Fruit fly (Drosophila melanogaster) Kc167 (cell line): ENCODE data around the gene Vml.

ENCODE experiments used
- Myc ChIP-seq: fragments of >200 bp; optimal IDR thresholded peaks from 2 replicates; lab custom pipeline; 2017; ENCODE audit warnings: missing external identifiers
- Sin3A ChIP-seq: fragments of >200 bp; optimal IDR thresholded peaks from 2 replicates; lab custom pipeline; 2018; ENCODE audit warnings: missing external identifiers
- h ChIP-seq: fragments of >200 bp; optimal IDR thresholded peaks from 3 replicates; lab custom pipeline; 2018; ENCODE audit warnings: missing external identifiers
- psq ChIP-seq: fragments of >200 bp; optimal IDR thresholded peaks from 2 replicates; lab custom pipeline; 2017; ENCODE audit warnings: missing external identifiers

DNA sequence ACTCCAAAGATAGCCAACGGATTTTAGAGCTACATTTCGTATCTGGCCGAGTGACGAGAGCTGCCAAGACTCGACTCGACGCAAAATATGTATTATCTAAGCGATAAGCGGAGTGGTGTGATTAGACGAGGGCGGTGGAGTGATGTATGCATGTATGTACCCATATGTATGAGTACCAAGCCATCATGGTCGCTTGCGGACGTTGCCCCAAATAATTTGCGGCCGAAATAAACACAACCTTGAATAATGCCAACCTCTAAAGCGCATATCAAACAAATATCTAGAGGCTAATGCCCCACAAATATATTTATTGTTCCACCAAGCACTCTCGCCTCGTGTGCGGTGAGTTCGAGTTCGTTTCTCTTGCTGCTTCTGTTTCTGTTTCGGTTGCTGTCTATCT, 27.3 kb downstream of the Vml start:
- TF ChIP-seq h (lab: Kevin White, UChicago) (no peak), psq (lab: Kevin White, UChicago) (no peak), Sin3A (lab: Kevin White, UChicago) (no peak), Myc (lab: Kevin White, UChicago) (no peak)
